Worm (Caenorhabditis elegans): ENCODE measurements around the gene rsf-1.

rsf-1 gene

DNA sequence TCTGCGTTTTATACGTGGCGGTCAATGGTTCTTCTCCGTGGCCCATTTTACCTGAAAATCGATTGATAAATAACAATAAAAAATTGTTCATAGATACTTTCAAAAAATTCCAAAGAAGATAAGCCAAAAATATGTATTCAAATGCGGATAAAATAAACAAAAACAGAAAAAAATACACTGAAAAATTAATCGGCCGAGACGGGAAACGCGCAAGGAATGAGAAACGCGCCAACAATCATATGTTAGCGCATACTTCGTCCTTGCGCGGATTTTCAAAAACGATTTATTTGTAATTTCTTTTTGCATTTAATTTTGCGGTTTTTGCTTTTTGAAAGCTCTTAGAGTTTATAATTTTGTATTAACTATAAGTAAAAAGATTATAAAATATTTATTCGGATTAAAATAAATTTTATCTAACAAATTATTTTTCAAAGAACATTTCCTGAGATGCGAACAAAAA lies 39.4 kb downstream of the rsf-1 start, which contains the start of gene nduf-11 (continued):
- TF ChIP-seq fos-1 (tag; optimal IDR thresholded peaks at IDR 0.05), result peak; percentile 77
- TF ChIP-seq snu-23 (GFP tag; optimal IDR thresholded peaks at IDR 0.05), result peak; percentile 91
- TF ChIP-seq tbx-2 (tag; optimal IDR thresholded peaks at IDR 0.05), result peak; percentile 91
- peak; percentile 84 for TF ChIP-seq unc-86 (tag; optimal IDR thresholded peaks at IDR 0.05)
- peak; percentile 74 for TF ChIP-seq lir-3 (tag; optimal IDR thresholded peaks at IDR 0.05; ENCODE audit: poor library complexity)
- TF ChIP-seq lsy-2 (tag; optimal IDR thresholded peaks at IDR 0.05), result peak; percentile 92 to 93
- TF ChIP-seq sox-4 (tag; optimal IDR thresholded peaks at IDR 0.05), result peak; percentile 63
- TF ChIP-seq pax-3 (tag; optimal IDR thresholded peaks at IDR 0.05), result peak; percentile 69
- no peak for TF ChIP-seq unc-98 (GFP tag; IDR thresholded peaks at IDR 0.05)
- no peak for TF ChIP-seq sptf-1 (tag; optimal IDR thresholded peaks at IDR 0.05)
- peak; percentile 87 for TF ChIP-seq nhr-20 (tag; optimal IDR thresholded peaks at IDR 0.05)
- TF ChIP-seq lin-13 (GFP tag; optimal IDR thresholded peaks at IDR 0.05), result peak; percentile 75
- TF ChIP-seq hlh-17 (GFP tag; optimal IDR thresholded peaks at IDR 0.05; ENCODE audit: borderline replicate concordance), result no peak
- peak; percentile 81 for TF ChIP-seq C16A3.4 (tag; optimal IDR thresholded peaks at IDR 0.05)
- TF ChIP-seq efl-1 (optimal IDR thresholded peaks at IDR 0.05), result peak; percentile 75 to 98
- peak; percentile 96 to 100 for TF ChIP-seq efl-1 (GFP tag; optimal IDR thresholded peaks at IDR 0.05 in 1 of 2)
- TF ChIP-seq nhr-11 (tag; optimal IDR thresholded peaks at IDR 0.05), result peak; percentile 66
- TF ChIP-seq nhr-19 (GFP tag; conservative IDR thresholded peaks at IDR 0.05), result peak; percentile 89
- peak; percentile 45 for TF ChIP-seq aly-2 (tag; optimal IDR thresholded peaks at IDR 0.05)
- peak; percentile 70 for TF ChIP-seq sup-37 (GFP tag; optimal IDR thresholded peaks at IDR 0.05)
- TF ChIP-seq fkh-4 (tag; optimal IDR thresholded peaks at IDR 0.05; ENCODE audit: borderline replicate concordance), result peak; percentile 43
- TF ChIP-seq ceh-88 (GFP tag; IDR thresholded peaks at IDR 0.05), result peak; percentile 40; the same call in 1 of the 2 replicates
- no peak for TF ChIP-seq egl-27 (tag; optimal IDR thresholded peaks at IDR 0.05)
- peak in 2 of 6 experiments; percentile 64 to 91 for TF ChIP-seq elt-3 (tag; optimal IDR thresholded peaks at IDR 0.05)
- peak; percentile 37 for TF ChIP-seq nhr-237 (tag; optimal IDR thresholded peaks at IDR 0.05)
- TF ChIP-seq nhr-71 (tag; optimal IDR thresholded peaks at IDR 0.05), result peak; percentile 93
- TF ChIP-seq rnt-1 (tag; optimal IDR thresholded peaks at IDR 0.05), result peak; percentile 92
- no peak for TF ChIP-seq unc-62 (GFP tag; optimal IDR thresholded peaks at IDR 0.05)
- TF ChIP-seq lin-35 (GFP tag; optimal IDR thresholded peaks at IDR 0.05), result peak; percentile 95 to 98
- TF ChIP-seq ceh-63 (GFP tag; optimal IDR thresholded peaks at IDR 0.05), result no peak
- TF ChIP-seq unc-30 (tag; optimal IDR thresholded peaks at IDR 0.05), result no peak
- peak; percentile 90 for TF ChIP-seq dsc-1 (tag; optimal IDR thresholded peaks at IDR 0.05)
- TF ChIP-seq mep-1 (tag; optimal IDR thresholded peaks at IDR 0.05), result peak; percentile 93
- peak; percentile 56 for TF ChIP-seq egl-13 (tag; optimal IDR thresholded peaks at IDR 0.05)
- TF ChIP-seq xbp-1 (tag; optimal IDR thresholded peaks at IDR 0.05), result peak; percentile 87
- peak; percentile 87 for TF ChIP-seq swsn-7 (tag; optimal IDR thresholded peaks at IDR 0.05)
- peak; percentile 70 for TF ChIP-seq ztf-4 (tag; optimal IDR thresholded peaks at IDR 0.05)
- peak; percentile 85 for TF ChIP-seq irx-1 (tag; optimal IDR thresholded peaks at IDR 0.05)
- peak; percentile 36 for TF ChIP-seq ceh-90 (tag; optimal IDR thresholded peaks at IDR 0.05)
- TF ChIP-seq dpl-1 (GFP tag; optimal IDR thresholded peaks at IDR 0.05), result peak; percentile 97 to 98 (median 97)
- peak; percentile 90 for TF ChIP-seq grh-1 (GFP tag; IDR thresholded peaks at IDR 0.05)
- no peak for TF ChIP-seq pqm-1 (tag; optimal IDR thresholded peaks at IDR 0.05)
- TF ChIP-seq nhr-12 (tag; optimal IDR thresholded peaks at IDR 0.05), result no peak
- peak; percentile 23 for TF ChIP-seq fkh-10 (GFP tag; optimal IDR thresholded peaks at IDR 0.05)
- TF ChIP-seq zag-1 (tag; optimal IDR thresholded peaks at IDR 0.05), result no peak
- peak; percentile 74 for TF ChIP-seq elt-2 (tag; optimal IDR thresholded peaks at IDR 0.05)
- peak; percentile 82 to 90 (median 87) for TF ChIP-seq ceh-82 (tag; optimal IDR thresholded peaks at IDR 0.05)
- TF ChIP-seq fkh-8 (tag; optimal IDR thresholded peaks at IDR 0.05), result peak; percentile 71
- TF ChIP-seq C04F5.9 (tag; optimal IDR thresholded peaks at IDR 0.05), result peak; percentile 72
- TF ChIP-seq alr-1 (tag; optimal IDR thresholded peaks at IDR 0.05; ENCODE audit: borderline replicate concordance), result no peak
- no peak for TF ChIP-seq pag-3 (tag; optimal IDR thresholded peaks at IDR 0.05; ENCODE audit: borderline replicate concordance, insufficient read depth)
